Worm (Caenorhabditis elegans) whole organism, midembryonic: ENCODE results near the gene mrpl-45.

ENCODE experiments used
- T22C8.4 ChIP-seq: fragments of 200-800 bp; sonication (Bioruptor generic); IDR thresholded peaks from 2 replicates; pipeline ENCODE4 v1.3.6; 2022; ENCODE audit warnings: missing genetic modification characterization, missing compliant biosample characterization
- flt-1 ChIP-seq: fragments of 200-800 bp; sonication (Bioruptor generic); IDR thresholded peaks from 2 replicates; pipeline ENCODE4 v1.3.6; 2022; ENCODE audit warnings: missing genetic modification characterization, missing compliant biosample characterization
- med-1 ChIP-seq: sonication (generic microtip); optimal IDR thresholded peaks from 2 replicates; lab custom pipeline; 2017; ENCODE audit warnings: missing genetic modification characterization, mild to moderate bottlenecking, missing compliant biosample characterization, antibody characterized with exemption, missing genetic modification reagents; ENCODE audit not compliant: insufficient read depth
- ref-1 ChIP-seq: fragments of 200-800 bp; sonication (Bioruptor generic); conservative IDR thresholded peaks from 2 replicates; pipeline ENCODE4 v1.3.6; 2022; ENCODE audit warnings: missing genetic modification reagents, missing genetic modification characterization, missing compliant biosample characterization
- tab-1 ChIP-seq: fragments of 200-800 bp; sonication (Bioruptor generic); IDR thresholded peaks from 2 replicates; pipeline ENCODE4 v1.3.6; 2022; ENCODE audit warnings: missing genetic modification characterization, missing compliant biosample characterization
- ztf-23 ChIP-seq: fragments of 200-800 bp; sonication (Bioruptor generic); IDR thresholded peaks from 2 replicates; pipeline ENCODE4 v1.3.6; 2022; ENCODE audit warnings: missing genetic modification reagents, missing genetic modification characterization, missing compliant biosample characterization

DNA sequence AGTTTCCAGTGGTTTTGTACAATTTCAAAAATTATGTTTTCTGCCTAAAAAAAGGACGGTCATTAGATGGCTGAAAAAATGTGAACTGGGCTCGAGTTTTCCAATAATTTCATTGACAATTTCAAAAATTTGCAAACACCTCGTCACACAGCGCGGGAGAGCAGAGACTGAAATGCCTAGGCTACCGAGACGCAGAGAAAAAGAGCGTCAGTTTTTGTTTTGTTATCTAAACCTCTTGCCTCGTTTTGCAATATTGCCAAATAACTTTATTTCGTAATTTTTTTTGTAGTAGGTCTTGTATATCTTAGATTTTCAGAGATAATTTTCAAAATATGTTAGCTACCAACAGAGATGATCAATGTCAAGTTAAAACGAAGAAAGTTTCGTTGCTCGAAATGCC is 41.4 kb upstream of the mrpl-45 start, which contains the start of gene fbxa-63:
- no peak for TF ChIP-seq flt-1 (GFP tag; lab: Robert Waterston, UW)
- TF ChIP-seq med-1 (GFP tag; lab: Kevin White, UChicago) = no peak
- no peak for TF ChIP-seq T22C8.4 (GFP tag; lab: Robert Waterston, UW)
- no peak for TF ChIP-seq tab-1
- TF ChIP-seq ztf-23 (GFP tag; lab: Robert Waterston, UW) = no peak
- TF ChIP-seq ref-1 (GFP tag; lab: Robert Waterston, UW) = no peak
